Fruit fly (Drosophila melanogaster) Kc167 (cell line): Measurements from ENCODE around the gene CG17712.

ENCODE experiments used
- Myc ChIP-seq: fragments of >200 bp; optimal IDR thresholded peaks from 2 replicates; lab custom pipeline; 2017; ENCODE audit warnings: missing external identifiers
- Sin3A ChIP-seq: fragments of >200 bp; optimal IDR thresholded peaks from 2 replicates; lab custom pipeline; 2018; ENCODE audit warnings: missing external identifiers
- h ChIP-seq: fragments of >200 bp; optimal IDR thresholded peaks from 3 replicates; lab custom pipeline; 2018; ENCODE audit warnings: missing external identifiers
- insv ChIP-seq: fragments of >200 bp; optimal IDR thresholded peaks from 3 replicates; lab custom pipeline; 2018; ENCODE audit warnings: missing external identifiers
- psq ChIP-seq: fragments of >200 bp; optimal IDR thresholded peaks from 2 replicates; lab custom pipeline; 2017; ENCODE audit warnings: missing external identifiers
- ttk ChIP-seq: sonication (Bioruptor generic); optimal IDR thresholded peaks from 2 replicates; lab custom pipeline; 2017; ENCODE audit warnings: missing external identifiers

CG17712 gene

dm6 chr2L:1751953-1752352 lies at the start of gene CG17712, which contains the start of gene CG17648:
TSS of gene CG17712 (minus strand) at chr2L:1752122.
TSS of gene CG17648 (plus strand) at chr2L:1752308.
- TF ChIP-seq Myc (lab: Kevin White, UChicago), result no peak
- TF ChIP-seq Sin3A (lab: Kevin White, UChicago), result no peak

DNA sequence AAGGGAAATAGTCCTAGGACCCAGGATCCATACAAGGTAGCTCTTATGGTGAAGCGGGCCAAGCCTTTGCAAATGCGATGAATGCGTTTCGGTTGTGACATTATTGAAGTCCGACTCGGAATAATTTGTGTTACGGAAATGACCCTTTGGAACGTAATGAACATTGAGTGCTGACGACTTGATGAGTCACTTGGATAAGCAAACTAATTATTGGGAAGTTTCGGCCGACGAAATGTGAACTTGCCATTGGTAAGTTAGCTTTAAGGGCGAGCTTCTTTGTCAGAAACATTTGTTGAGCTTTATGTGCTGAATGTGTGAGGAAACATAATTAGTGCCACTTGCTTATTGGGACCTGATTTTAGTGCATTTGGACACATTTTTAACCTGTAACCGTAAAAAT lies 42.9 kb upstream of the CG17712 start, which contains the start of gene Gr22a:
Gene Gr22a, minus strand, starts transcription at position 101 of the 400 bp plus-strand sequence.
- TF ChIP-seq ttk (lab: Kevin White, UChicago) (no peak), insv (lab: Kevin White, UChicago) (no peak), Sin3A (lab: Kevin White, UChicago) (no peak), Myc (lab: Kevin White, UChicago) (no peak), psq (lab: Kevin White, UChicago) (no peak), h (no peak)

DNA sequence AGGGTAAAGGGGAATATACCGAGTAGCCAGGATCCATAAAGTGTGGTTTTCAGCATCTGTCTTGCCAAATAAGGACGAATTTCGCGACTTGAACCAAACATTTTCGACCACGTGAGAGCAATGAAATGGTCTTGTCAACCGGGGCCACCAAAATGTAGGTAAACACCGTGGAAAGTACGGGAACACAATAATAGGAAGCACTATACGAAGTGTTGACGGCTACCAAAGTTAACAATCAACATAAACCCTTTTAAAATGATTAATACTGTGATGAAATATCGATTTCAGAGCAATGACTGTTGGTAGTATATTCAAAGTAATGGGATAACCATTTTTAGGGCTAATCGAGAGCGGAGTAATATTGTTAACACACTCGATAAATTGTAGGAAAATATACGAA lies 41.2 kb upstream of the CG17712 start, which contains the start of gene Gr22b:
Gene Gr22b, minus strand, starts transcription at position 101 of the 400 bp plus-strand sequence.
- TF ChIP-seq Sin3A (lab: Kevin White, UChicago) (no peak), Myc (lab: Kevin White, UChicago) (no peak), h (no peak), psq (lab: Kevin White, UChicago) (no peak)

DNA sequence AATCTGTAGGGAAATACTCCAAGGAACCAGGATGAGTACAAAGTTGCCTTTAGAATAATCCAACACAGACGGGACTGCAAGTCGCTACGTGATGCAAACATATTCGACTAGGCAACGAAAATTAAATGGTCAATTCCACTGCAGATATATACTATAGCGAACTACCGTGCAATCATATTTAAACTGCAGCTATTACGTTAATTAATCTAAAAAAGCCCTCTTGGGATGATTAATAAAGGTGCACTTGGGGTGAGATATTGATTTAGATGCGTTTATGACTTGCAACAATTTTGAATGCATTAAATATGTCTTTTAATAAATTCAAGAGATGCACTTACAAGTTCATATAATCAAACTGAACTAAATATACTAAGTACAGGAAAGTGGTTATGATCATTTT lies 39.8 kb upstream of the CG17712 start, which contains the start of gene Gr22c:
Gene Gr22c, minus strand, starts transcription at position 101 of the 400 bp plus-strand sequence.
- TF ChIP-seq Myc (lab: Kevin White, UChicago) (no peak), Sin3A (lab: Kevin White, UChicago) (no peak), insv (lab: Kevin White, UChicago) (no peak), ttk (lab: Kevin White, UChicago) (no peak), psq (lab: Kevin White, UChicago) (no peak), h (no peak)

DNA sequence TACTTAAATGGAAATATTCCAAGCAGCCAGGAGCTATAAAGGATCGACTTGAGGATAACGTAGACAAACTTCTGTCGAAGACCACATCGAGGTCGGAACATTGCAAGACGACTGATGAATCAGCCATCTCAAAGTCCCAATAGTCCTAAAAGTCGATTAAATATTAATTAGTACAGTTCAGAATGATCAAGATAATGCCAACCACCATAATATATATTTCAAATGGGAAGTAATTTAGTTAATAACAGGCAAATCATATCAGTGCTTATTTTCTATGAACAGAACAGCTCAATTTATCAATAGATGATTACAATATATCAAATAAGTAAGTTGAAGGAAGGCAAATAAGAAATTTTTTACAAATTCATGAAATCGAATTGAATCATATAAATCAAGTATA lies 38.3 kb upstream of the CG17712 start, which contains the start of gene Gr22d:
Gene Gr22d, minus strand, starts transcription at position 101 of the 400 bp plus-strand sequence.
- TF ChIP-seq h, result no peak
- no peak for TF ChIP-seq psq (lab: Kevin White, UChicago)
- TF ChIP-seq Myc (lab: Kevin White, UChicago), result no peak
- TF ChIP-seq ttk (lab: Kevin White, UChicago), result no peak

dm6 chr2L:1787929-1788328 lies 36.0 kb upstream of the CG17712 start:
- TF ChIP-seq psq (lab: Kevin White, UChicago) (no peak), h (no peak), Myc (lab: Kevin White, UChicago) (no peak), ttk (lab: Kevin White, UChicago) (no peak), Sin3A (lab: Kevin White, UChicago) (no peak), insv (lab: Kevin White, UChicago) (no peak)

- TF ChIP-seq insv (lab: Kevin White, UChicago) (no peak), h (no peak), psq (lab: Kevin White, UChicago) (no peak), ttk (lab: Kevin White, UChicago) (no peak), Sin3A (lab: Kevin White, UChicago) (no peak), Myc (lab: Kevin White, UChicago) (no peak)
These were observed 31.8 kb upstream of the CG17712 start, which contains the start of gene Gr22e for dm6 chr2L:1783762-1784161. TSS of gene Gr22e (plus strand) at chr2L:1784062.

DNA sequence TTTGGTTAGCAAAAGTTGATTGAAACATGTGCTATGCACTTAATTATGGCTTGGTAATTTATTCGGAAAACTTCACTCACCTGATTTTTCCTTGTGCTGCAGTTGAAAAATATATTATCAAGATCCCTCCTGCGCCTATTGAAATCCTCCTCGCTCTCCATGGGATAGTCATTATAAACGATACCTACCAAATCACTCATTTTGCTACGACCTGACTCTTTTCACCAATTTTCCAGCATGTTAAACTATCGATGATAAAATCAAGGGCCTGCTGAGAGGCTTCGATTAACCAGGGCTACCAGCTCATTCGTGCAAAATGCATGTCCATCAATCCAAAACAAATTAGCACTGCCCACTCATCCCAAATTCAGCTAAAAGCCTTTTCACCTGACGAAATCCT lies 6.9 kb upstream of the CG17712 start, which contains the start of gene CG17650:
Gene CG17650, minus strand, starts transcription at position 241 of the 400 bp plus-strand sequence.
- TF ChIP-seq h (no peak), psq (lab: Kevin White, UChicago) (no peak), ttk (lab: Kevin White, UChicago) (no peak), insv (lab: Kevin White, UChicago) (no peak), Sin3A (lab: Kevin White, UChicago) (no peak)

- no peak for TF ChIP-seq psq (lab: Kevin White, UChicago)
- no peak for TF ChIP-seq Myc (lab: Kevin White, UChicago)
- no peak for TF ChIP-seq Sin3A (lab: Kevin White, UChicago)
- TF ChIP-seq h, result no peak
- no peak for TF ChIP-seq insv (lab: Kevin White, UChicago)
- TF ChIP-seq ttk (lab: Kevin White, UChicago), result no peak
These were observed 4.4 kb upstream of the CG17712 start, which contains the start of gene Gr22f for dm6 chr2L:1756351-1756750. TSS of gene Gr22f (minus strand) at chr2L:1756451.

DNA sequence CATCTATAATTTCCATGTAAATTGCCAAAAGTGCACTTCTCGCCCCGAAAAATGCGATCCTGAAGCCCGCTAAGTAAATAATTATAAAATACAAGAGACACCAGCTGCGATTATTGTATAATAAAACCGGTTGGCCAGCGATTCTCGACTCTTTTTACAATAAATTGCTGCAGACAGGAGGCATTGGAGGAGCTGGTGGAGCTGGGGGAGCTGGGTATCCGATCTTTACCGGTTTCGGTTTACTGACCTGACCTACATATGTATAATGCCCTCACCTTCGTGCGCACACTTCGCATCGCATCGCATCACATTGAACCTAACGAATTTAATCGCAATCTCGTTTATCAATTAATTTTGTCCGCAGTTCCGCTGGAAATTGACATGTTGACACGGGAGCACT lies 3.5 kb downstream of the CG17712 start:
- TF ChIP-seq insv (lab: Kevin White, UChicago) (no peak), psq (lab: Kevin White, UChicago) (no peak), ttk (lab: Kevin White, UChicago) (no peak), Myc (lab: Kevin White, UChicago) (no peak), Sin3A (lab: Kevin White, UChicago) (no peak), h (no peak)

DNA sequence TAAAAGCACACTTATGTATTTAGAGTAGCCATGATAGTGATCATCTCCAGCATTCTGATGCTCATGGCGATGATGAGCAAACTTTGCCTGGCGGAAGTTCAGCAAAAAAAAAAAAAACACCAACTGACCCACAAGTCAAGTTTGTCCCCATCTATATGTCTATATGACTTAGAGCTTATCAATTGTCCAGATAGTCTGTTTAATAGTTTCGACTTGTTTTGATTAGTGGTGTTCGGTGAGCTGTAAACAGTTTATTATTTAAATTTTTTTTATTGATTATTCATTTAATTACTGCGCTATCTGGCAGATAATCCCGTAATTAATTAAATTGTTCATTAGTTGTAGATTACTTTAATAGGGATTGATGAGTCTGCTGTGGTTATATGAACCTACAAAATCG lies 8.1 kb downstream of the CG17712 start:
- no peak for TF ChIP-seq Myc (lab: Kevin White, UChicago)
- TF ChIP-seq psq (lab: Kevin White, UChicago), result no peak
- TF ChIP-seq insv (lab: Kevin White, UChicago), result no peak
- no peak for TF ChIP-seq ttk (lab: Kevin White, UChicago)

DNA sequence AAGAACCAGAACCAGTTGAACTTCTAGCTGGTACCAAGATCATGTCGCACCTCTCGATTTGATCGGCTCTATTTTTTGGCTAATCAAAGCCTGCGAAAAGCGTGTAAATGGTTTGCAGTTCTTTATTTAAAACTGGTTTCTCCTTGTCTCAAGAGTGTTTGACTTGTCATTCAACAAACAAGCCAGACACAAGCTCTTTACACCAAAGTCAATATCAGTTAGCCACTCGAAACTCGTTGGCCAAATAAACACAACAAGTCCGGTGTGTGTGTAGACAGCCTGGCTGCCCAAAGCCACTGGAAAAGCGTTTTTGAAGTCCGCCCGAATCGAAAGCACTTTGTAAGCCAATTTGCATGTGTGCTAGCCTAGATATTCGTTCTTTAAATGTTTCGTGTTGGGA lies 11.8 kb downstream of the CG17712 start:
- TF ChIP-seq Myc (lab: Kevin White, UChicago) (no peak), h (no peak), psq (lab: Kevin White, UChicago) (no peak), ttk (lab: Kevin White, UChicago) (no peak), insv (lab: Kevin White, UChicago) (no peak), Sin3A (lab: Kevin White, UChicago) (no peak)
